Worm (Caenorhabditis elegans) whole organism, young adult: ENCODE measurements around the gene ZK945.8.

Source experiments
- ama-1 ChIP-seq, 3 experiments: fragments of 150-350 bp in 1 of 3; sonication (generic microtip) in 2 of 3; optimal IDR thresholded peaks; 2 replicates each; lab custom pipeline; 2014 to 2018; ENCODE audit warnings: missing biosample characterization in 2 of 3, missing genetic modification characterization in 2 of 3, missing genetic modification reagents in 2 of 3
- ceh-58 ChIP-seq: fragments of 200-800 bp; sonication (Bioruptor generic); IDR thresholded peaks from 2 replicates; pipeline ENCODE4 v1.3.6; 2022; ENCODE audit warnings: missing genetic modification characterization, missing compliant biosample characterization

- no peak for TF ChIP-seq ama-1 (optimal IDR thresholded peaks at IDR 0.05; lab: Kevin White, UChicago)
- no peak for TF ChIP-seq ama-1 (GFP tag; optimal IDR thresholded peaks at IDR 0.05; lab: Kevin White, UChicago)
- no peak for TF ChIP-seq ceh-58 (GFP tag; lab: Robert Waterston, UW)
These were observed 14.0 kb downstream of the ZK945.8 start, which contains the start of gene F27E5.7 for ce11 chrII:10122465-10122864.
